Worm (Caenorhabditis elegans) whole organism, midembryonic: ENCODE results near the gene clr-1.

Source experiments
- cog-1 ChIP-seq: sonication (generic microtip); optimal IDR thresholded peaks from 2 replicates; lab custom pipeline; 2016; ENCODE audit warnings: missing genetic modification characterization, missing compliant biosample characterization
- flt-1 ChIP-seq: fragments of 200-800 bp; sonication (Bioruptor generic); IDR thresholded peaks from 2 replicates; pipeline ENCODE4 v1.3.6; 2022; ENCODE audit warnings: missing genetic modification characterization, missing compliant biosample characterization
- klf-2 ChIP-seq: fragments of 200-800 bp; sonication (Bioruptor generic); conservative IDR thresholded peaks from 2 replicates; pipeline ENCODE4 v1.3.6; 2022; ENCODE audit warnings: missing genetic modification reagents, missing genetic modification characterization, missing compliant biosample characterization
- ref-1 ChIP-seq: fragments of 200-800 bp; sonication (Bioruptor generic); conservative IDR thresholded peaks from 2 replicates; pipeline ENCODE4 v1.3.6; 2022; ENCODE audit warnings: missing genetic modification reagents, missing genetic modification characterization, missing compliant biosample characterization
- ztf-23 ChIP-seq: fragments of 200-800 bp; sonication (Bioruptor generic); IDR thresholded peaks from 2 replicates; pipeline ENCODE4 v1.3.6; 2022; ENCODE audit warnings: missing genetic modification reagents, missing genetic modification characterization, missing compliant biosample characterization
- ztf-29 ChIP-seq: fragments of 200-800 bp; sonication (Bioruptor generic); IDR thresholded peaks from 2 replicates; pipeline ENCODE4 v1.3.6; 2022; ENCODE audit warnings: missing genetic modification reagents, missing genetic modification characterization, missing compliant biosample characterization

DNA sequence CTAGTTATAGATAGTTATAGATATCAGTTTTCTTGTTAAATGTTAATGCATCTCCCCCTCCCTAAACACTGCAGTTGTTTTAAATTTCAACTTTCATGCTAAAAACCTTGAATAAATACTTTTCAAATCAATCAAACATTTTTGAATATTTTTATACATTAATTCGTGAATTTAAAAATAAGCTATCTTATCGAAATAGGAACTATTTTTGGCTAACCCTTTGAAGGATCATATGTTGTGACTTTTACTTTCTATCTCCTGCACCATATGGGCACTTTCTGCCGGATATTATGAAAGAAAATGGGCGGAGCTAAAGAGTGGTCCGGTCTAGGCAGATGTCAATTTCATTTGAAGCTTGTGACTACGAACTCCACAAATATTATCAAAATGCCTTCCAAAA lies 56.5 kb downstream of the clr-1 start, which contains the start of gene ZK177.11:
- TF ChIP-seq ref-1 (GFP tag; lab: Robert Waterston, UW) (no peak), ztf-29 (GFP tag; lab: Robert Waterston, UW) (no peak), flt-1 (no peak), ztf-23 (no peak), cog-1 (no peak), klf-2 (no peak)
